Worm (Caenorhabditis elegans) whole organism, L3 larva: ENCODE results near the gene C25G4.7.

Source experiments
- aly-2 ChIP-seq: fragments of 150-350 bp; optimal IDR thresholded peaks from 2 replicates; lab custom pipeline; 2014; ENCODE audit warnings: missing biosample characterization, missing genetic modification characterization
- lin-15B ChIP-seq: fragments of 150-350 bp; optimal IDR thresholded peaks from 2 replicates; lab custom pipeline; 2014; ENCODE audit warnings: missing biosample characterization, missing genetic modification characterization
- nfya-1 ChIP-seq: sonication (generic microtip); optimal IDR thresholded peaks from 2 replicates; lab custom pipeline; 2017; ENCODE audit warnings: missing genetic modification characterization, mild to moderate bottlenecking, missing compliant biosample characterization, antibody characterized with exemption, moderate library complexity; ENCODE audit not compliant: insufficient read depth
- nhr-11 ChIP-seq: fragments of 150-350 bp; optimal IDR thresholded peaks from 2 replicates; lab custom pipeline; 2014; ENCODE audit warnings: missing biosample characterization, missing genetic modification characterization
- nhr-23 ChIP-seq: fragments of 150-350 bp; optimal IDR thresholded peaks from 2 replicates; lab custom pipeline; 2014; ENCODE audit warnings: missing biosample characterization, missing genetic modification reagents, missing genetic modification characterization
- nhr-76 ChIP-seq: fragments of 150-350 bp; sonication (generic microtip); optimal IDR thresholded peaks from 5 replicates; lab custom pipeline; 2014; ENCODE audit warnings: missing biosample characterization, missing genetic modification characterization
- nhr-77 ChIP-seq: fragments of 150-350 bp; optimal IDR thresholded peaks from 2 replicates; lab custom pipeline; 2014; ENCODE audit warnings: missing biosample characterization, missing genetic modification characterization
- unc-39 ChIP-seq: sonication (generic microtip); optimal IDR thresholded peaks from 4 replicates; lab custom pipeline; 2017; ENCODE audit warnings: missing biosample characterization, missing genetic modification characterization
- unc-62 ChIP-seq: fragments of 150-350 bp; sonication (generic microtip); optimal IDR thresholded peaks from 4 replicates; lab custom pipeline; 2014; ENCODE audit warnings: missing biosample characterization, missing genetic modification reagents, missing genetic modification characterization
- ztf-11 ChIP-seq: fragments of 150-350 bp; optimal IDR thresholded peaks from 2 replicates; lab custom pipeline; 2014; ENCODE audit warnings: missing biosample characterization, missing genetic modification characterization
- ztf-4 ChIP-seq: fragments of 150-350 bp; optimal IDR thresholded peaks from 2 replicates; lab custom pipeline; 2014; ENCODE audit warnings: missing biosample characterization, missing genetic modification characterization

DNA sequence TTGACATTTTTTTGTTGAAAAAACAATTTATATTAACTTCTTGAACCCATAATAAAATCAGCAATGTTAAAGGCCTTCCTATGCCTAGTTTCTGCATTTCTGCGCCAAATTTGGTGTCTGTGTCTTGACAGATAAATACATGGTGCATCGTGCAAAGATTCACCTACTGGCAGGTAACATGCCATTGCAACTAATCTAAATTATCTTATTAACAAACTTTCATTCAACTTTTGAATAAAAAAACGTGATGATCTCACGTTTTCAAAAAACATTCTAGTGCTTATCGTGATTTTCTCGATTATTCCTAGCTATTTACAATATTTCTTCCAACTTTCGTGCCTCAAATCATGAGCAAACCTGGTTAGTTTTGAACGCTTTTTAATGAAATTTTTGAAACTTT lies at the start of gene C25G4.7:
- TF ChIP-seq nhr-76 (no peak), ztf-4 (tag; lab: Kevin White, UChicago) (no peak), unc-62 (no peak), unc-39 (tag; lab: Kevin White, UChicago) (no peak), lin-15B (tag; lab: Kevin White, UChicago) (no peak), nhr-11 (tag; lab: Kevin White, UChicago) (no peak), ztf-11 (no peak), nhr-23 (tag; lab: Kevin White, UChicago) (no peak), aly-2 (tag; lab: Kevin White, UChicago) (no peak), nhr-77 (no peak), nfya-1 (no peak)
